Worm (Caenorhabditis elegans) whole organism, late embryonic: ENCODE results near the gene ethe-1.

Source experiments
- ceh-18 ChIP-seq: sonication (generic microtip); optimal IDR thresholded peaks from 2 replicates; lab custom pipeline; 2016; ENCODE audit warnings: missing genetic modification characterization, missing compliant biosample characterization
- ceh-34 ChIP-seq: sonication (generic microtip); optimal IDR thresholded peaks from 2 replicates; lab custom pipeline; 2016; ENCODE audit warnings: mild to moderate bottlenecking, missing genetic modification characterization, missing compliant biosample characterization
- elt-2 ChIP-seq: sonication (generic microtip); optimal IDR thresholded peaks from 2 replicates; lab custom pipeline; 2016; ENCODE audit warnings: missing genetic modification reagents, missing genetic modification characterization, missing compliant biosample characterization
- elt-4 ChIP-seq: sonication (generic microtip); optimal IDR thresholded peaks from 2 replicates; lab custom pipeline; 2016; ENCODE audit warnings: missing genetic modification characterization, missing compliant biosample characterization
- hlh-6 ChIP-seq: sonication (generic microtip); optimal IDR thresholded peaks from 2 replicates; lab custom pipeline; 2016; ENCODE audit warnings: missing genotype, missing genetic modification characterization, missing compliant biosample characterization
- nfya-1 ChIP-seq: sonication (generic microtip); optimal IDR thresholded peaks from 2 replicates; lab custom pipeline; 2017; ENCODE audit warnings: missing genetic modification characterization, mild to moderate bottlenecking, missing compliant biosample characterization, antibody characterized with exemption, moderate library complexity
- pag-3 ChIP-seq: sonication (generic microtip); optimal IDR thresholded peaks from 2 replicates; lab custom pipeline; 2016; ENCODE audit warnings: missing compliant biosample characterization, missing genetic modification characterization, borderline replicate concordance
- pat-9 ChIP-seq: fragments of 200-800 bp; sonication (Bioruptor generic); optimal IDR thresholded peaks from 2 replicates; lab custom pipeline; 2018; ENCODE audit warnings: mild to moderate bottlenecking, missing genetic modification characterization, moderate library complexity, missing compliant biosample characterization
- pha-4 ChIP-seq: fragments of 150-350 bp; optimal IDR thresholded peaks from 2 replicates; lab custom pipeline; 2018; ENCODE audit warnings: missing biosample characterization, missing genetic modification reagents, missing genetic modification characterization
- pros-1 ChIP-seq: fragments of 150-350 bp; optimal IDR thresholded peaks from 2 replicates; lab custom pipeline; 2014; ENCODE audit warnings: missing biosample characterization, missing genetic modification reagents, missing genetic modification characterization
- sox-4 ChIP-seq: sonication (generic microtip); optimal IDR thresholded peaks from 2 replicates; lab custom pipeline; 2017; ENCODE audit warnings: mild to moderate bottlenecking, missing genetic modification characterization, inconsistent platforms, missing compliant biosample characterization
- syd-9 ChIP-seq: sonication (generic microtip); optimal IDR thresholded peaks from 2 replicates; lab custom pipeline; 2016; ENCODE audit warnings: mild to moderate bottlenecking, missing genetic modification characterization, moderate library complexity, missing compliant biosample characterization
- ztf-16 ChIP-seq: sonication (generic microtip); optimal IDR thresholded peaks from 2 replicates; lab custom pipeline; 2017; ENCODE audit warnings: missing genetic modification characterization, missing compliant biosample characterization

DNA sequence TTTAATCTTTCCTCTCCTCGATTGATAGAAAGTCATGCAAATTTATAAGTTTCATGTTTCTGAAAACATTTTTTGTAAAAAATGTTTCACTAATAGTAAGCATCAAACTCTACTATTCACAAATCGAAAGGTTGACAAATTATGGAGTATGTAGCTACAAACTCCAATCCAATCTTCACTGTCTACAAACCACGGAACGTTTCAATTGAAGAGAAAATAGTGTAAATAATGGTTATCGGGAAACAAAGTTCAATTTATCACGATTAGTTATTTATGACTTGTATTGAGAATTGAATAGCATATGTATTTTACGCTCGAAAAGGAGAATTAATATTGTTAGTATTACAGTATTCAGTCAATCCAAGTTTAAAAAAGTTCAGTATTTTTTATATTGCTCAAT, 8.9 kb downstream of the ethe-1 start:
- no peak for TF ChIP-seq pros-1 (tag; lab: Kevin White, UChicago)
- TF ChIP-seq ceh-34, result no peak
- no peak for TF ChIP-seq hlh-6
- TF ChIP-seq pha-4, result no peak
- no peak for TF ChIP-seq ztf-16 (tag; lab: Kevin White, UChicago)
- no peak for TF ChIP-seq pat-9 (tag; lab: Kevin White, UChicago)
- no peak for TF ChIP-seq syd-9 (tag; lab: Kevin White, UChicago)
- no peak for TF ChIP-seq nfya-1 (tag; lab: Kevin White, UChicago)
- no peak for TF ChIP-seq elt-2
- TF ChIP-seq pag-3 (tag; lab: Kevin White, UChicago), result no peak
- no peak for TF ChIP-seq sox-4 (tag; lab: Kevin White, UChicago)
- no peak for TF ChIP-seq elt-4
- no peak for TF ChIP-seq ceh-18 (tag; lab: Kevin White, UChicago)
